Fruit fly (Drosophila melanogaster) whole organism: ENCODE measurements around the gene CG34140.

Experiments used
- EcR ChIP-seq, 2 experiments: fragments of >200 bp; optimal IDR thresholded peaks; 2 replicates each; lab custom pipeline; 2017; ENCODE audit warnings: missing biosample characterization in 2 of 2, missing genetic modification characterization in 2 of 2, missing genetic modification reagents in 2 of 2
- psq ChIP-seq: fragments of >200 bp; optimal IDR thresholded peaks from 2 replicates; lab custom pipeline; 2017
- usp ChIP-seq: fragments of >200 bp; optimal IDR thresholded peaks from 2 replicates; lab custom pipeline; 2017; ENCODE audit warnings: missing biosample characterization, missing genetic modification characterization, mixed read lengths

- TF ChIP-seq psq (lab: Kevin White, UChicago): no peak
- no peak for TF ChIP-seq usp (GFP tag; lab: Kevin White, UChicago)
- no peak for TF ChIP-seq EcR (GFP tag; optimal IDR thresholded peaks at IDR 0.05; lab: Kevin White, UChicago)
Measured at dm6 chr3L:179490-180261, 4.5 kb downstream of the CG34140 start, which contains the start of gene CG13875.
